Fruit fly (Drosophila melanogaster) whole organism, wandering third instar larva: ENCODE results near the gene Ifrd1.
A peak's percentile ranks its signal among the peaks of the same experiment; 100 is the strongest.

ENCODE experiments used
- Abd-B ChIP-seq: fragments of >200 bp; optimal IDR thresholded peaks from 2 replicates; lab custom pipeline; 2017; ENCODE audit warnings: missing biosample characterization, missing genetic modification characterization
- CG32264 ChIP-seq: fragments of 200-800 bp; sonication (Bioruptor generic); optimal IDR thresholded peaks from 2 replicates; lab custom pipeline; 2016; ENCODE audit warnings: missing biosample characterization, missing genetic modification characterization
- CG9705 ChIP-seq: fragments of 200-800 bp; sonication (Bioruptor generic); optimal IDR thresholded peaks from 2 replicates; lab custom pipeline; 2018; ENCODE audit warnings: missing biosample characterization, mild to moderate bottlenecking, missing genetic modification characterization
- CrebA ChIP-seq: fragments of 200-800 bp; sonication (Bioruptor generic); optimal IDR thresholded peaks from 2 replicates; lab custom pipeline; 2016; ENCODE audit warnings: missing biosample characterization, mild to moderate bottlenecking, missing genetic modification characterization, borderline replicate concordance
- Dfd ChIP-seq: fragments of >200 bp; optimal IDR thresholded peaks from 2 replicates; lab custom pipeline; 2017; ENCODE audit warnings: missing biosample characterization, missing genetic modification characterization
- Dif ChIP-seq: fragments of 200-275, 200-300 bp; sonication (Bioruptor generic); optimal IDR thresholded peaks from 2 replicates; lab custom pipeline; 2018; ENCODE audit warnings: missing biosample characterization, missing genetic modification characterization; ENCODE audit not compliant: partially characterized antibody
- GATAd ChIP-seq: sonication (Bioruptor generic); optimal IDR thresholded peaks from 2 replicates; lab custom pipeline; 2016; ENCODE audit warnings: missing biosample characterization, missing genetic modification characterization
- HLH106 ChIP-seq: fragments of 200-800 bp; optimal IDR thresholded peaks from 3 replicates; lab custom pipeline; 2019; ENCODE audit warnings: missing biosample characterization, mild to moderate bottlenecking, missing genetic modification characterization, moderate library complexity
- Hnf4 ChIP-seq: fragments of 200-800 bp; sonication (Bioruptor generic); optimal IDR thresholded peaks from 2 replicates; lab custom pipeline; 2016; ENCODE audit warnings: missing biosample characterization, mild to moderate bottlenecking, missing genetic modification characterization
- Hr78 ChIP-seq: fragments of >200 bp; optimal IDR thresholded peaks from 2 replicates; lab custom pipeline; 2017; ENCODE audit warnings: missing biosample characterization, missing genetic modification characterization
- Hr83 ChIP-seq: fragments of 200-300 bp; sonication (Bioruptor generic); optimal IDR thresholded peaks from 2 replicates; lab custom pipeline; 2016; ENCODE audit warnings: missing biosample characterization, mild to moderate bottlenecking, missing genetic modification characterization, moderate library complexity; ENCODE audit not compliant: poor library complexity, severe bottlenecking
- Jra ChIP-seq: sonication (Bioruptor generic); optimal IDR thresholded peaks from 2 replicates; lab custom pipeline; 2016; ENCODE audit warnings: missing biosample characterization, missing genetic modification characterization
- Mio ChIP-seq: sonication (Bioruptor generic); optimal IDR thresholded peaks from 2 replicates; lab custom pipeline; 2016; ENCODE audit warnings: missing biosample characterization, missing genetic modification characterization
- Myc ChIP-seq: fragments of >200 bp; optimal IDR thresholded peaks from 2 replicates; lab custom pipeline; 2017
- N ChIP-seq: fragments of >200 bp; optimal IDR thresholded peaks from 2 replicates; lab custom pipeline; 2018; ENCODE audit warnings: missing biosample characterization, missing external identifiers, missing genetic modification characterization
- OdsH ChIP-seq: fragments of 200-800 bp; sonication (Bioruptor generic); optimal IDR thresholded peaks from 2 replicates; lab custom pipeline; 2016; ENCODE audit warnings: missing biosample characterization, mild to moderate bottlenecking, missing genetic modification characterization
- Rel ChIP-seq, 2 experiments: fragments of 200-800 bp; sonication (Bioruptor generic) in 1 of 2; optimal IDR thresholded peaks; 2 replicates in 1 of 2; 3 replicates in 1 of 2; lab custom pipeline; 2016 to 2019; ENCODE audit warnings: mild to moderate bottlenecking in 2 of 2, missing biosample characterization in 2 of 2, missing genetic modification characterization in 2 of 2, moderate library complexity in 1 of 2
- Sp1 ChIP-seq: fragments of 200-800 bp; sonication (Bioruptor generic); optimal IDR thresholded peaks from 3 replicates; lab custom pipeline; 2019; ENCODE audit warnings: missing biosample characterization, mild to moderate bottlenecking, missing genetic modification characterization, moderate library complexity
- Vsx2 ChIP-seq: fragments of 200-300, 225-300 bp; sonication (Bioruptor generic); optimal IDR thresholded peaks from 2 replicates; lab custom pipeline; 2018; ENCODE audit warnings: missing biosample characterization, missing genetic modification characterization; ENCODE audit not compliant: partially characterized antibody
- br ChIP-seq: fragments of 200-800 bp; sonication (Bioruptor generic); optimal IDR thresholded peaks from 2 replicates; lab custom pipeline; 2016; ENCODE audit warnings: missing biosample characterization, missing genetic modification characterization
- brk ChIP-seq: fragments of 200-800 bp; sonication (Bioruptor generic); optimal IDR thresholded peaks from 2 replicates; lab custom pipeline; 2016; ENCODE audit warnings: missing biosample characterization, mild to moderate bottlenecking, missing genetic modification characterization
- dl ChIP-seq, 2 experiments: fragments of 175-275, 200-275 bp in 1 of 2; fragments of 200-275 bp in 1 of 2; sonication (Bioruptor generic); optimal IDR thresholded peaks; lab custom pipeline; 2018; ENCODE audit warnings: mild to moderate bottlenecking in 2 of 2, missing biosample characterization in 2 of 2, missing genetic modification characterization in 2 of 2, moderate library complexity in 2 of 2; ENCODE audit not compliant: partially characterized antibody in 2 of 2, insufficient read depth in 1 of 2
- dmrt93B ChIP-seq: fragments of 200-800 bp; sonication (Bioruptor generic); optimal IDR thresholded peaks from 2 replicates; lab custom pipeline; 2018; ENCODE audit warnings: missing biosample characterization, mild to moderate bottlenecking, missing genetic modification characterization
- dsf ChIP-seq: sonication (Bioruptor generic); optimal IDR thresholded peaks from 2 replicates; lab custom pipeline; 2016; ENCODE audit warnings: missing biosample characterization, missing genetic modification characterization, borderline replicate concordance
- ey ChIP-seq: fragments of 200-800 bp; sonication (Bioruptor generic); optimal IDR thresholded peaks from 2 replicates; lab custom pipeline; 2016; ENCODE audit warnings: missing biosample characterization, missing genetic modification characterization
- foxo ChIP-seq, 2 experiments: fragments of 200-800 bp; sonication (Bioruptor generic); optimal IDR thresholded peaks; 2 replicates in 1 of 2; 3 replicates in 1 of 2; lab custom pipeline; 2016 to 2017; ENCODE audit warnings: missing biosample characterization in 2 of 2, missing genetic modification characterization in 2 of 2
- fru ChIP-seq: fragments of 200-800 bp; sonication (Bioruptor generic); optimal IDR thresholded peaks from 3 replicates; lab custom pipeline; 2016; ENCODE audit warnings: missing biosample characterization, mild to moderate bottlenecking, missing genetic modification characterization
- h ChIP-seq: fragments of 200-800 bp; sonication (Bioruptor generic); optimal IDR thresholded peaks from 3 replicates; lab custom pipeline; 2016; ENCODE audit warnings: missing biosample characterization, mild to moderate bottlenecking, missing genetic modification characterization
- jim ChIP-seq: fragments of 175-275, 200-325 bp; sonication (Bioruptor generic); optimal IDR thresholded peaks from 2 replicates; lab custom pipeline; 2016; ENCODE audit warnings: missing biosample characterization, mild to moderate bottlenecking, missing genetic modification characterization
- lola ChIP-seq: fragments of >200 bp; optimal IDR thresholded peaks from 2 replicates; lab custom pipeline; 2017; ENCODE audit warnings: missing biosample characterization, missing genetic modification characterization
- pan ChIP-seq: fragments of >200 bp; optimal IDR thresholded peaks from 2 replicates; lab custom pipeline; 2017
- psq ChIP-seq: fragments of 200-800 bp; sonication (Bioruptor generic); optimal IDR thresholded peaks from 3 replicates; lab custom pipeline; 2017; ENCODE audit warnings: missing biosample characterization, mild to moderate bottlenecking, missing genetic modification characterization, moderate library complexity
- rgr ChIP-seq: fragments of 200-800 bp; sonication (Bioruptor generic); optimal IDR thresholded peaks from 3 replicates; lab custom pipeline; 2016; ENCODE audit warnings: missing biosample characterization, mild to moderate bottlenecking, missing genetic modification characterization
- sage ChIP-seq: fragments of 200-800 bp; sonication (Bioruptor generic); optimal IDR thresholded peaks from 2 replicates; lab custom pipeline; 2016; ENCODE audit warnings: missing biosample characterization, mild to moderate bottlenecking, missing genetic modification characterization
- sv ChIP-seq: fragments of 200-800 bp; sonication (Bioruptor generic); optimal IDR thresholded peaks from 3 replicates; lab custom pipeline; 2016; ENCODE audit warnings: missing biosample characterization, missing genetic modification characterization
- tai ChIP-seq: sonication (Bioruptor generic); optimal IDR thresholded peaks from 2 replicates; lab custom pipeline; 2016; ENCODE audit warnings: missing biosample characterization, missing genetic modification characterization
- usp ChIP-seq: fragments of >200 bp; optimal IDR thresholded peaks from 2 replicates; lab custom pipeline; 2017; ENCODE audit warnings: missing biosample characterization, missing genetic modification characterization
- woc ChIP-seq: sonication (Bioruptor generic); optimal IDR thresholded peaks from 2 replicates; lab custom pipeline; 2016; ENCODE audit warnings: missing biosample characterization, mild to moderate bottlenecking, missing genetic modification characterization

Gene Ifrd1

dm6 chr2L:2907776-2908175, 33.5 kb upstream of the Ifrd1 start:
- TF ChIP-seq ey (GFP tag; lab: Kevin White, UChicago): no peak
- TF ChIP-seq foxo (GFP tag; optimal IDR thresholded peaks at IDR 0.05; lab: Kevin White, UChicago): no peak
- TF ChIP-seq dl (GFP tag; optimal IDR thresholded peaks at IDR 0.05; lab: Kevin White, UChicago; ENCODE audit: insufficient read depth in 1 of 2, partially characterized antibody in 2 of 2): no peak
- TF ChIP-seq lola (GFP tag; lab: Kevin White, UChicago): no peak
- no peak for TF ChIP-seq br (GFP tag; lab: Kevin White, UChicago)
- no peak for TF ChIP-seq Mio (GFP tag; lab: Kevin White, UChicago)
- TF ChIP-seq fru (GFP tag; lab: Kevin White, UChicago): no peak
- TF ChIP-seq dsf (GFP tag; lab: Kevin White, UChicago): no peak
- TF ChIP-seq Dfd (GFP tag; lab: Kevin White, UChicago): no peak
- TF ChIP-seq Hr83: no peak
- TF ChIP-seq rgr (GFP tag; lab: Kevin White, UChicago): no peak

DNA sequence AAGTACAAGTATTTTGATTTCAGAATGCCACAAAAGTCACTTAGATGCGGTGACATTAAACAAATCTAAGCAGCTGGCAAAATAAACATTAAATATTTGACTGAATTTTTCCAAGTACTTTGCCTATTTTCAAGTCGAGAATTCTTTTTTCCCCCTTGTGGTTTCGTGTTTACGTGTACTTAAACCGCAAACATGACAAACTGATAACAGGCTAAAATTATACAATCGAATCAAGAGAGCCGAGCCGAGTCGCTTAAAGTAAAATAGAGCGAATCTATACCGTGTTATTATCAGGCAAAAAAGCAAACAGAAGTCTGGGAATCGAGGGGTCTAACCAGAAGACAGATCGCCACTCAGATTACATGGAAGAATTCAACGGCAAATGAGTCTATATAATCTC, 31.8 kb upstream of the Ifrd1 start:
- TF ChIP-seq Sp1: no peak
- TF ChIP-seq tai (GFP tag; lab: Kevin White, UChicago): no peak
- TF ChIP-seq h (GFP tag; lab: Kevin White, UChicago): no peak
- no peak for TF ChIP-seq Mio (GFP tag; lab: Kevin White, UChicago)
- no peak for TF ChIP-seq Hr83
- TF ChIP-seq Hnf4: no peak
- TF ChIP-seq Rel (GFP tag; optimal IDR thresholded peaks at IDR 0.05; lab: Kevin White, UChicago): no peak
- no peak for TF ChIP-seq Rel (tag; optimal IDR thresholded peaks at IDR 0.05; lab: Kevin White, UChicago)
- no peak for TF ChIP-seq dl (GFP tag; optimal IDR thresholded peaks at IDR 0.05; lab: Kevin White, UChicago; ENCODE audit: insufficient read depth in 1 of 2, partially characterized antibody in 2 of 2)
- no peak for TF ChIP-seq CrebA (GFP tag; lab: Kevin White, UChicago)
- TF ChIP-seq OdsH (GFP tag; lab: Kevin White, UChicago): no peak
- TF ChIP-seq, all 38 proteins: peak for 0

- TF ChIP-seq Hnf4 (peak; percentile 9), usp (no peak), CrebA (GFP tag; lab: Kevin White, UChicago) (no peak), br (GFP tag; lab: Kevin White, UChicago) (no peak), rgr (GFP tag; lab: Kevin White, UChicago) (peak; percentile 65), psq (peak; percentile 89), Dfd (GFP tag; lab: Kevin White, UChicago) (no peak), pan (lab: Kevin White, UChicago) (no peak), Hr78 (GFP tag; lab: Kevin White, UChicago) (no peak), tai (GFP tag; lab: Kevin White, UChicago) (no peak), dmrt93B (peak; percentile 19), dsf (GFP tag; lab: Kevin White, UChicago) (no peak), Vsx2 (no peak), brk (GFP tag; lab: Kevin White, UChicago) (no peak), CG9705 (GFP tag; lab: Kevin White, UChicago) (no peak), sage (no peak), foxo (GFP tag; optimal IDR thresholded peaks at IDR 0.05; lab: Kevin White, UChicago) (peak in 1 of 2 experiments; percentile 68), Sp1 (peak; percentile 64), OdsH (GFP tag; lab: Kevin White, UChicago) (peak; percentile 53), Hr83 (no peak), GATAd (no peak), Dif (GFP tag; lab: Kevin White, UChicago) (no peak), N (GFP tag; lab: Kevin White, UChicago) (no peak), CG32264 (GFP tag; lab: Kevin White, UChicago) (no peak), lola (GFP tag; lab: Kevin White, UChicago) (no peak), Jra (GFP tag; lab: Kevin White, UChicago) (no peak), Mio (GFP tag; lab: Kevin White, UChicago) (no peak), Rel (GFP tag; optimal IDR thresholded peaks at IDR 0.05; lab: Kevin White, UChicago) (no peak), Rel (tag; optimal IDR thresholded peaks at IDR 0.05; lab: Kevin White, UChicago) (no peak), dl (GFP tag; optimal IDR thresholded peaks at IDR 0.05; lab: Kevin White, UChicago; ENCODE audit: insufficient read depth in 1 of 2, partially characterized antibody in 2 of 2) (no peak), HLH106 (tag; lab: Kevin White, UChicago) (peak; percentile 50), ey (GFP tag; lab: Kevin White, UChicago) (no peak), Myc (lab: Kevin White, UChicago) (no peak), sv (GFP tag; lab: Kevin White, UChicago) (no peak), fru (GFP tag; lab: Kevin White, UChicago) (peak; percentile 52), h (GFP tag; lab: Kevin White, UChicago) (peak; percentile 45), Abd-B (GFP tag; lab: Kevin White, UChicago) (no peak), woc (GFP tag; lab: Kevin White, UChicago) (no peak), jim (GFP tag; lab: Kevin White, UChicago) (no peak)
- TF ChIP-seq, all 38 proteins: peak for 10
Measured at dm6 chr2L:2905051-2905446, 30.8 kb upstream of the Ifrd1 start.
